Fruit fly (Drosophila melanogaster) whole organism, embryonic: Measurements from ENCODE around the gene jagn.

Experiments
- Adf1 ChIP-seq: fragments of 200-800 bp; sonication (Bioruptor generic); IDR thresholded peaks from 2 replicates; pipeline ENCODE4 v1.3.6; 2022; ENCODE audit warnings: missing biosample characterization, missing genetic modification characterization
- BtbVII ChIP-seq: fragments of 200-800 bp; sonication (Bioruptor generic); optimal IDR thresholded peaks from 3 replicates; lab custom pipeline; 2017; ENCODE audit warnings: missing biosample characterization, mild to moderate bottlenecking, missing genetic modification characterization
- CG10209 ChIP-seq: fragments of 200-800 bp; sonication (Bioruptor generic); optimal IDR thresholded peaks from 3 replicates; lab custom pipeline; 2017; ENCODE audit warnings: missing biosample characterization, mild to moderate bottlenecking, missing genetic modification characterization, missing genetic modification reagents
- CG10274 ChIP-seq: fragments of 200-800 bp; sonication (Bioruptor generic); optimal IDR thresholded peaks from 3 replicates; lab custom pipeline; 2017; ENCODE audit warnings: missing biosample characterization, mild to moderate bottlenecking, missing genetic modification characterization
- CG11504 ChIP-seq: fragments of 200-800 bp; sonication (Bioruptor generic); optimal IDR thresholded peaks from 3 replicates; lab custom pipeline; 2019; ENCODE audit warnings: missing biosample characterization, mild to moderate bottlenecking, missing genetic modification characterization, moderate library complexity
- CG13287 ChIP-seq: fragments of 200-800 bp; sonication (Bioruptor generic); IDR thresholded peaks from 2 replicates; pipeline ENCODE4 v1.3.6; 2022; ENCODE audit warnings: missing biosample characterization, missing genetic modification characterization; ENCODE audit not compliant: partially characterized antibody
- CG15011 ChIP-seq: fragments of 200-800 bp; sonication (Bioruptor generic); optimal IDR thresholded peaks from 3 replicates; lab custom pipeline; 2018; ENCODE audit warnings: missing biosample characterization, mild to moderate bottlenecking, missing genetic modification characterization
- CG17612 ChIP-seq: fragments of 200-800 bp; sonication (Bioruptor generic); IDR thresholded peaks from 2 replicates; pipeline ENCODE4 v1.3.6; 2022; ENCODE audit warnings: missing biosample characterization, missing genetic modification characterization
- CG17912 ChIP-seq: fragments of 200-800 bp; sonication (Bioruptor generic); optimal IDR thresholded peaks from 2 replicates; lab custom pipeline; 2018; ENCODE audit warnings: missing biosample characterization, mild to moderate bottlenecking, missing genetic modification characterization
- CG18476 ChIP-seq: fragments of 200-800 bp; sonication (Bioruptor generic); optimal IDR thresholded peaks from 2 replicates; lab custom pipeline; 2016; ENCODE audit warnings: missing biosample characterization, mild to moderate bottlenecking, missing genetic modification characterization
- CG33213 ChIP-seq: fragments of 200-800 bp; sonication (Bioruptor generic); optimal IDR thresholded peaks from 3 replicates; lab custom pipeline; 2016; ENCODE audit warnings: missing biosample characterization, missing genetic modification characterization
- CG4617 ChIP-seq: fragments of 200-800 bp; sonication (Bioruptor generic); optimal IDR thresholded peaks from 3 replicates; lab custom pipeline; 2016; ENCODE audit warnings: missing biosample characterization, missing genetic modification characterization, borderline replicate concordance
- CG6683 ChIP-seq: fragments of 200-800 bp; sonication (Bioruptor generic); optimal IDR thresholded peaks from 2 replicates; lab custom pipeline; 2017; ENCODE audit warnings: missing biosample characterization, mild to moderate bottlenecking, missing genetic modification characterization, missing genetic modification reagents
- CG6813 ChIP-seq: fragments of 200-800 bp; sonication (Bioruptor generic); optimal IDR thresholded peaks from 2 replicates; lab custom pipeline; 2017; ENCODE audit warnings: missing biosample characterization, missing genetic modification characterization, mild to moderate bottlenecking, moderate library complexity, missing genetic modification reagents
- CG8281 ChIP-seq: fragments of 200-800 bp; sonication (Bioruptor generic); optimal IDR thresholded peaks from 2 replicates; lab custom pipeline; 2018; ENCODE audit warnings: missing biosample characterization, mild to moderate bottlenecking, missing genetic modification characterization, moderate library complexity
- CG8944 ChIP-seq: fragments of 200-800 bp; sonication (Bioruptor generic); optimal IDR thresholded peaks from 3 replicates; lab custom pipeline; 2016; ENCODE audit warnings: missing biosample characterization, missing genetic modification characterization
- Dll ChIP-seq: fragments of 200-800 bp; sonication (Bioruptor generic); IDR thresholded peaks from 4 replicates; pipeline ENCODE4 v1.3.6; 2022; ENCODE audit warnings: missing biosample characterization, missing genetic modification characterization; ENCODE audit not compliant: partially characterized antibody
- Doc2 ChIP-seq: fragments of 200-800 bp; sonication (Bioruptor generic); IDR thresholded peaks from 2 replicates; pipeline ENCODE4 v1.3.6; 2022; ENCODE audit warnings: missing biosample characterization, missing genetic modification characterization
- Ets65A ChIP-seq: fragments of 200-800 bp; sonication (Bioruptor generic); peaks from one replicate; lab custom pipeline; 2016; ENCODE audit warnings: missing biosample characterization, missing genetic modification characterization
- Gug ChIP-seq: fragments of 200-800 bp; sonication (Bioruptor generic); IDR thresholded peaks from 4 replicates; pipeline ENCODE4 v1.3.6; 2022; ENCODE audit warnings: missing biosample characterization, missing genetic modification characterization
- H2.0 ChIP-seq: fragments of 200-800 bp; sonication (Bioruptor generic); IDR thresholded peaks from 2 replicates; pipeline ENCODE4 v1.3.6; 2022; ENCODE audit warnings: missing biosample characterization, missing genetic modification characterization
- Hmr ChIP-seq: fragments of 200-800 bp; sonication (Bioruptor generic); optimal IDR thresholded peaks from 3 replicates; lab custom pipeline; 2017; ENCODE audit warnings: mild to moderate bottlenecking, missing biosample characterization, missing genetic modification reagents, missing genetic modification characterization
- Opbp ChIP-seq: fragments of 200-800 bp; sonication (Bioruptor generic); IDR thresholded peaks from 3 replicates; pipeline ENCODE4 v1.3.6; 2022; ENCODE audit warnings: missing biosample characterization, missing genetic modification characterization; ENCODE audit not compliant: partially characterized antibody
- PHDP ChIP-seq: fragments of 200-800 bp; sonication (Bioruptor generic); optimal IDR thresholded peaks from 3 replicates; lab custom pipeline; 2018; ENCODE audit warnings: missing biosample characterization, mild to moderate bottlenecking, missing genetic modification characterization, moderate library complexity
- Ravus ChIP-seq: fragments of 200-800 bp; sonication (Bioruptor generic); IDR thresholded peaks from 2 replicates; pipeline ENCODE4 v1.3.6; 2022; ENCODE audit warnings: missing biosample characterization, missing genetic modification characterization
- Side ChIP-seq: fragments of 200-800 bp; sonication (Bioruptor generic); optimal IDR thresholded peaks from 2 replicates; lab custom pipeline; 2016; ENCODE audit warnings: missing biosample characterization, missing genetic modification characterization
- Sin3A ChIP-seq: fragments of >200 bp; optimal IDR thresholded peaks from 2 replicates; lab custom pipeline; 2018
- Sry-β ChIP-seq: fragments of 200-800 bp; sonication (Bioruptor generic); optimal IDR thresholded peaks from 2 replicates; lab custom pipeline; 2018; ENCODE audit warnings: missing biosample characterization, mild to moderate bottlenecking, missing genetic modification characterization, moderate library complexity
- Vsx1 ChIP-seq: fragments of 200-800 bp; sonication (Bioruptor generic); optimal IDR thresholded peaks from 2 replicates; lab custom pipeline; 2017; ENCODE audit warnings: missing biosample characterization, mild to moderate bottlenecking, missing genetic modification characterization, missing genetic modification reagents
- bowl ChIP-seq: fragments of 200-800 bp; sonication (Bioruptor generic); IDR thresholded peaks from 2 replicates; pipeline ENCODE4 v1.3.6; 2022; ENCODE audit warnings: missing biosample characterization, missing genetic modification characterization
- cg ChIP-seq: fragments of 200-800 bp; sonication (Bioruptor generic); optimal IDR thresholded peaks from 3 replicates; lab custom pipeline; 2019; ENCODE audit warnings: missing biosample characterization, mild to moderate bottlenecking, missing genetic modification characterization, moderate library complexity
- crc ChIP-seq: fragments of 200-800 bp; sonication (Bioruptor generic); optimal IDR thresholded peaks from 2 replicates; lab custom pipeline; 2016; ENCODE audit warnings: missing biosample characterization, missing genetic modification characterization
- dati ChIP-seq: fragments of 200-800 bp; sonication (Bioruptor generic); IDR thresholded peaks from 2 replicates; pipeline ENCODE4 v1.3.6; 2022; ENCODE audit warnings: missing biosample characterization, missing genetic modification characterization
- dm ChIP-seq: fragments of 200-800 bp; sonication (Bioruptor generic); optimal IDR thresholded peaks from 3 replicates; lab custom pipeline; 2016; ENCODE audit warnings: missing biosample characterization, missing genetic modification characterization
- dmrt11E ChIP-seq: fragments of 200-800 bp; sonication (Bioruptor generic); optimal IDR thresholded peaks from 3 replicates; lab custom pipeline; 2018; ENCODE audit warnings: missing biosample characterization, mild to moderate bottlenecking, missing genetic modification characterization, moderate library complexity
- ems ChIP-seq: fragments of 200-800 bp; sonication (Bioruptor generic); optimal IDR thresholded peaks from 3 replicates; lab custom pipeline; 2016; ENCODE audit warnings: missing biosample characterization, missing genetic modification characterization
- esg ChIP-seq: fragments of 200-800 bp; sonication (Bioruptor generic); conservative IDR thresholded peaks from 2 replicates; pipeline ENCODE4 v1.3.6; 2022; ENCODE audit warnings: missing biosample characterization, missing genetic modification characterization
- ewg ChIP-seq: fragments of 200-800 bp; sonication (Bioruptor generic); optimal IDR thresholded peaks from 3 replicates; lab custom pipeline; 2017; ENCODE audit warnings: mild to moderate bottlenecking, missing biosample characterization, missing genetic modification reagents, missing genetic modification characterization
- fd3F ChIP-seq: fragments of 200-800 bp; sonication (Bioruptor generic); optimal IDR thresholded peaks from 2 replicates; lab custom pipeline; 2018; ENCODE audit warnings: missing biosample characterization, mild to moderate bottlenecking, missing genetic modification characterization, moderate library complexity
- fd64A ChIP-seq: fragments of 200-800 bp; sonication (Bioruptor generic); optimal IDR thresholded peaks from 3 replicates; lab custom pipeline; 2018; ENCODE audit warnings: missing biosample characterization, mild to moderate bottlenecking, missing genetic modification characterization
- hbn ChIP-seq: fragments of 200-800 bp; sonication (Bioruptor generic); IDR thresholded peaks from 2 replicates; pipeline ENCODE4 v1.3.6; 2022; ENCODE audit warnings: missing biosample characterization, missing genetic modification characterization; ENCODE audit not compliant: partially characterized antibody
- hkb ChIP-seq, 2 experiments: fragments of 200-800 bp in 1 of 2; fragments of >200 bp in 1 of 2; sonication (Bioruptor generic) in 1 of 2; IDR thresholded peaks in 1 of 2; optimal IDR thresholded peaks in 1 of 2; 2 replicates each; pipeline versions ENCODE4 v1.3.6 to Lab custom; 2017 to 2022; ENCODE audit warnings: missing biosample characterization in 1 of 2, missing genetic modification characterization in 1 of 2
- nau ChIP-seq: fragments of 200-800 bp; sonication (Bioruptor generic); optimal IDR thresholded peaks from 3 replicates; lab custom pipeline; 2017; ENCODE audit warnings: missing biosample characterization, mild to moderate bottlenecking, missing genetic modification characterization, missing genetic modification reagents
- nerfin-1 ChIP-seq: fragments of 200-800 bp; sonication (Bioruptor generic); optimal IDR thresholded peaks from 3 replicates; lab custom pipeline; 2019; ENCODE audit warnings: missing biosample characterization, mild to moderate bottlenecking, missing genetic modification characterization, moderate library complexity
- org-1 ChIP-seq: fragments of 200-800 bp; sonication (Bioruptor generic); optimal IDR thresholded peaks from 2 replicates; lab custom pipeline; 2017; ENCODE audit warnings: missing biosample characterization, missing genetic modification characterization
- salm ChIP-seq: fragments of 200-800 bp; sonication (Bioruptor generic); optimal IDR thresholded peaks from 2 replicates; lab custom pipeline; 2018; ENCODE audit warnings: missing biosample characterization, mild to moderate bottlenecking, missing genetic modification characterization
- seq ChIP-seq: fragments of 200-800 bp; sonication (Bioruptor generic); IDR thresholded peaks from 2 replicates; pipeline ENCODE4 v1.3.6; 2022; ENCODE audit warnings: missing biosample characterization, missing genetic modification characterization
- sisA ChIP-seq: fragments of 200-800 bp; sonication (Bioruptor generic); IDR thresholded peaks from 2 replicates; pipeline ENCODE4 v1.3.6; 2022; ENCODE audit warnings: missing biosample characterization, missing genetic modification characterization
- wdn ChIP-seq: fragments of 200-800 bp; sonication (Bioruptor generic); IDR thresholded peaks from 2 replicates; pipeline ENCODE4 v1.3.6; 2022; ENCODE audit warnings: missing biosample characterization, missing genetic modification characterization
- zfh2 ChIP-seq: fragments of 200-800 bp; sonication (Bioruptor generic); optimal IDR thresholded peaks from 2 replicates; lab custom pipeline; 2016; ENCODE audit warnings: missing biosample characterization, missing genetic modification characterization

jagn gene

dm6 chr3R:5791497-5791896 is 12.4 kb downstream of the jagn start, which contains the start of gene Hpf1 (continued):
- TF ChIP-seq zfh2 (peak; percentile 99), CG18476 (peak; percentile 96), H2.0 (GFP tag; lab: Robert Waterston, UW) (peak; percentile 97), Sry-β (GFP tag; lab: Kevin White, UChicago) (peak; percentile 65), Sin3A (lab: Kevin White, UChicago) (no peak), PHDP (tag; lab: Kevin White, UChicago) (peak; percentile 99), hbn (GFP tag; lab: Robert Waterston, UW) (no peak), CG15011 (GFP tag; lab: Kevin White, UChicago) (peak; percentile 97), nau (GFP tag; lab: Kevin White, UChicago) (peak; percentile 98), ewg (GFP tag; lab: Kevin White, UChicago) (peak; percentile 93), seq (GFP tag; lab: Robert Waterston, UW) (peak; percentile 99), CG4617 (GFP tag; lab: Kevin White, UChicago) (peak; percentile 98), CG6813 (peak; percentile 96), crc (GFP tag; lab: Kevin White, UChicago) (peak; percentile 97), Dll (GFP tag; lab: Robert Waterston, UW) (peak; percentile 55; the same call in 3 of the 4 replicates), CG10274 (GFP tag; lab: Kevin White, UChicago) (peak; percentile 93), CG33213 (peak; percentile 98), Vsx1 (GFP tag; lab: Kevin White, UChicago) (peak; percentile 94), sisA (GFP tag; lab: Robert Waterston, UW) (peak; percentile 98), hkb (optimal IDR thresholded peaks at IDR 0.05; lab: Kevin White, UChicago) (no peak), hkb (GFP tag; IDR thresholded peaks at IDR 0.05; lab: Robert Waterston, UW) (peak; percentile 98), BtbVII (GFP tag; lab: Kevin White, UChicago) (peak; percentile 98), esg (peak; percentile 98), Gug (GFP tag; lab: Robert Waterston, UW) (peak; percentile 98), CG8944 (GFP tag; lab: Kevin White, UChicago) (peak; percentile 99), Ets65A (GFP tag; lab: Kevin White, UChicago) (peak; percentile 100), dati (GFP tag; lab: Robert Waterston, UW) (peak; percentile 93), cg (GFP tag; lab: Kevin White, UChicago) (no peak), fd3F (peak; percentile 99), org-1 (peak; percentile 97), Side (GFP tag; lab: Kevin White, UChicago) (peak; percentile 98), Ravus (GFP tag; lab: Robert Waterston, UW) (peak; percentile 93), fd64A (GFP tag; lab: Kevin White, UChicago) (peak; percentile 93), Adf1 (GFP tag; lab: Robert Waterston, UW) (peak; percentile 84), salm (tag; lab: Kevin White, UChicago) (peak; percentile 97), bowl (GFP tag; lab: Robert Waterston, UW) (peak; percentile 92), Opbp (GFP tag; lab: Robert Waterston, UW) (peak; percentile 61; the same call in 1 of the 3 replicates), dmrt11E (tag; lab: Kevin White, UChicago) (peak; percentile 96), CG17612 (peak; percentile 95), CG8281 (peak; percentile 91), CG10209 (GFP tag; lab: Kevin White, UChicago) (peak; percentile 98), wdn (GFP tag; lab: Robert Waterston, UW) (peak; percentile 97), CG6683 (GFP tag; lab: Kevin White, UChicago) (peak; percentile 93), ems (GFP tag; lab: Kevin White, UChicago) (peak; percentile 99), CG17912 (GFP tag; lab: Kevin White, UChicago) (peak; percentile 86), CG13287 (peak; percentile 42; the same call in 1 of the 2 replicates), dm (GFP tag; lab: Kevin White, UChicago) (peak; percentile 97), Doc2 (GFP tag; lab: Robert Waterston, UW) (peak; percentile 95), nerfin-1 (tag; lab: Kevin White, UChicago) (peak; percentile 96), CG11504 (peak; percentile 97), Hmr (GFP tag; lab: Kevin White, UChicago) (peak; percentile 99)
